Worm (Caenorhabditis elegans) whole organism, early embryonic: Measurements from ENCODE around the gene Y45F10D.14.

Source experiments
- B0310.2 ChIP-seq: sonication (generic microtip); optimal IDR thresholded peaks from 2 replicates; lab custom pipeline; 2016; ENCODE audit warnings: mild to moderate bottlenecking, missing genetic modification characterization, missing compliant biosample characterization
- F13C5.2 ChIP-seq: sonication (generic microtip); optimal IDR thresholded peaks from 2 replicates; lab custom pipeline; 2017; ENCODE audit warnings: mild to moderate bottlenecking, missing genetic modification characterization, inconsistent platforms, missing compliant biosample characterization
- aly-1 ChIP-seq: sonication (generic microtip); optimal IDR thresholded peaks from 2 replicates; lab custom pipeline; 2016; ENCODE audit warnings: missing genetic modification characterization, missing compliant biosample characterization
- ama-1 ChIP-seq: fragments of 150-350 bp; optimal IDR thresholded peaks from 2 replicates; lab custom pipeline; 2014
- ceh-13 ChIP-seq: fragments of 200-800 bp; sonication (Bioruptor generic); optimal IDR thresholded peaks from 2 replicates; lab custom pipeline; 2018; ENCODE audit warnings: mild to moderate bottlenecking, missing genetic modification characterization, missing compliant biosample characterization
- ceh-36 ChIP-seq: sonication (generic microtip); optimal IDR thresholded peaks from 2 replicates; lab custom pipeline; 2016; ENCODE audit warnings: missing genetic modification characterization, inconsistent platforms, missing compliant biosample characterization
- ets-7 ChIP-seq: sonication (generic microtip); optimal IDR thresholded peaks from 2 replicates; lab custom pipeline; 2016; ENCODE audit warnings: missing genotype, missing genetic modification characterization, missing compliant biosample characterization
- flt-1 ChIP-seq: fragments of 200-800 bp; sonication (Bioruptor generic); IDR thresholded peaks from 2 replicates; pipeline ENCODE4 v1.3.6; 2022; ENCODE audit warnings: missing genetic modification characterization, missing compliant biosample characterization
- hmbx-1 ChIP-seq: sonication (generic microtip); optimal IDR thresholded peaks from 2 replicates; lab custom pipeline; 2016; ENCODE audit warnings: mild to moderate bottlenecking, missing genetic modification characterization, missing compliant biosample characterization
- hmg-4 ChIP-seq: fragments of 200-800 bp; sonication (Bioruptor generic); optimal IDR thresholded peaks from 2 replicates; lab custom pipeline; 2018; ENCODE audit warnings: mild to moderate bottlenecking, missing genetic modification characterization, missing compliant biosample characterization
- pes-1 ChIP-seq: fragments of 200-800 bp; sonication (Bioruptor generic); IDR thresholded peaks from 2 replicates; pipeline ENCODE4 v1.3.6; 2022; ENCODE audit warnings: missing genetic modification reagents, missing genetic modification characterization, missing compliant biosample characterization
- scrt-1 ChIP-seq: fragments of 200-800 bp; sonication (Bioruptor generic); IDR thresholded peaks from 2 replicates; pipeline ENCODE4 v1.3.6; 2022; ENCODE audit warnings: missing genetic modification characterization, missing compliant biosample characterization
- tbx-37 ChIP-seq: fragments of 200-800 bp; sonication (Bioruptor generic); conservative IDR thresholded peaks from 2 replicates; pipeline ENCODE4 v1.3.6; 2022; ENCODE audit warnings: missing genetic modification reagents, missing genetic modification characterization, missing compliant biosample characterization

ce11 chrIV:13834394-13835129, 26.9 kb upstream of the Y45F10D.14 start:
- TF ChIP-seq tbx-37 (GFP tag; lab: Robert Waterston, UW) (no peak), pes-1 (GFP tag; lab: Robert Waterston, UW) (no peak), hmbx-1 (no peak), ama-1 (no peak), aly-1 (tag; lab: Kevin White, UChicago) (no peak), flt-1 (GFP tag; lab: Robert Waterston, UW) (no peak), ets-7 (tag; lab: Kevin White, UChicago) (no peak), ceh-36 (tag; lab: Kevin White, UChicago) (no peak), scrt-1 (GFP tag; lab: Robert Waterston, UW) (no peak), hmg-4 (GFP tag; lab: Kevin White, UChicago) (no peak), B0310.2 (tag; lab: Kevin White, UChicago) (no peak), F13C5.2 (no peak), ceh-13 (GFP tag; lab: Kevin White, UChicago) (no peak)
